Fruit fly (Drosophila melanogaster): Measurements from ENCODE around the gene CG33552.

Gene CG33552

dm6 chr2L:16718446-16719173, 36.3 kb downstream of the CG33552 start:
- TF ChIP-seq Sin3A (optimal IDR thresholded peaks at IDR 0.05) (no peak), psq (optimal IDR thresholded peaks at IDR 0.05) (no peak), ttk (optimal IDR thresholded peaks at IDR 0.05) (no peak), Myc (optimal IDR thresholded peaks at IDR 0.05) (no peak), insv (optimal IDR thresholded peaks at IDR 0.05) (no peak), h (optimal IDR thresholded peaks at IDR 0.05) (no peak)

- no peak for TF ChIP-seq psq (optimal IDR thresholded peaks at IDR 0.05)
- no peak for TF ChIP-seq h (optimal IDR thresholded peaks at IDR 0.05)
- TF ChIP-seq Myc (optimal IDR thresholded peaks at IDR 0.05), result no peak
- TF ChIP-seq insv (optimal IDR thresholded peaks at IDR 0.05), result no peak
- TF ChIP-seq ttk (optimal IDR thresholded peaks at IDR 0.05), result no peak
- TF ChIP-seq Sin3A (optimal IDR thresholded peaks at IDR 0.05), result no peak
Measured at dm6 chr2L:16719643-16720515, 37.6 kb downstream of the CG33552 start, which contains the start of gene Cyt-c-p. TSS of gene Cyt-c-p (plus strand) at chr2L:16719932.

- no peak for TF ChIP-seq Sin3A (optimal IDR thresholded peaks at IDR 0.05)
- no peak for TF ChIP-seq Myc (optimal IDR thresholded peaks at IDR 0.05)
- no peak for TF ChIP-seq psq (optimal IDR thresholded peaks at IDR 0.05)
- TF ChIP-seq h (optimal IDR thresholded peaks at IDR 0.05), result no peak
- TF ChIP-seq ttk (optimal IDR thresholded peaks at IDR 0.05), result no peak
- no peak for TF ChIP-seq insv (optimal IDR thresholded peaks at IDR 0.05)
Measured at dm6 chr2L:16720707-16721700, 38.7 kb downstream of the CG33552 start.

dm6 chr2L:16722596-16722995, 40.3 kb downstream of the CG33552 start:
- no peak for TF ChIP-seq h (optimal IDR thresholded peaks at IDR 0.05)
- TF ChIP-seq psq (optimal IDR thresholded peaks at IDR 0.05), result no peak
- TF ChIP-seq ttk (optimal IDR thresholded peaks at IDR 0.05), result no peak
- TF ChIP-seq insv (optimal IDR thresholded peaks at IDR 0.05), result no peak
- no peak for TF ChIP-seq Myc (optimal IDR thresholded peaks at IDR 0.05)
- TF ChIP-seq Sin3A (optimal IDR thresholded peaks at IDR 0.05), result no peak

- TF ChIP-seq psq (optimal IDR thresholded peaks at IDR 0.05), result peak; percentile 65
- TF ChIP-seq ttk (optimal IDR thresholded peaks at IDR 0.05), result no peak
- no peak for TF ChIP-seq Myc (optimal IDR thresholded peaks at IDR 0.05)
Measured at dm6 chr2L:16727578-16728023, 45.3 kb downstream of the CG33552 start, which contains the start of gene VhaSFD. TSS of gene VhaSFD (minus strand) at chr2L:16727826.

dm6 chr2L:16729556-16729955, 47.3 kb downstream of the CG33552 start, which contains the start of gene Tsen2:
TSS of gene Tsen2 (plus strand) at chr2L:16729777.
- TF ChIP-seq Sin3A (optimal IDR thresholded peaks at IDR 0.05) (no peak), Myc (optimal IDR thresholded peaks at IDR 0.05) (no peak), h (optimal IDR thresholded peaks at IDR 0.05) (no peak), insv (optimal IDR thresholded peaks at IDR 0.05) (no peak), ttk (optimal IDR thresholded peaks at IDR 0.05) (no peak), psq (optimal IDR thresholded peaks at IDR 0.05) (no peak)

dm6 chr2L:16730939-16731338, 48.6 kb downstream of the CG33552 start, which contains the start of gene CG17996:
TSS of gene CG17996 (minus strand) at chr2L:16731039.
- TF ChIP-seq Sin3A (optimal IDR thresholded peaks at IDR 0.05), result no peak
- no peak for TF ChIP-seq h (optimal IDR thresholded peaks at IDR 0.05)
- TF ChIP-seq insv (optimal IDR thresholded peaks at IDR 0.05), result no peak
- no peak for TF ChIP-seq Myc (optimal IDR thresholded peaks at IDR 0.05)
- TF ChIP-seq ttk (optimal IDR thresholded peaks at IDR 0.05), result no peak
- TF ChIP-seq psq (optimal IDR thresholded peaks at IDR 0.05), result no peak

dm6 chr2L:16731799-16732198, 49.5 kb downstream of the CG33552 start, which contains the start of gene Prosbeta4:
TSS of gene Prosbeta4 (minus strand) at chr2L:16732133.
- TF ChIP-seq ttk (optimal IDR thresholded peaks at IDR 0.05) (no peak), h (optimal IDR thresholded peaks at IDR 0.05) (no peak), insv (optimal IDR thresholded peaks at IDR 0.05) (no peak), Sin3A (optimal IDR thresholded peaks at IDR 0.05) (no peak), Myc (optimal IDR thresholded peaks at IDR 0.05) (no peak), psq (optimal IDR thresholded peaks at IDR 0.05) (no peak)

dm6 chr2L:16732338-16732892, 50.1 kb downstream of the CG33552 start, which contains the start of gene Nubp1:
TSS of gene Nubp1 (plus strand) at chr2L:16732550.
- TF ChIP-seq Myc (optimal IDR thresholded peaks at IDR 0.05) (no peak), insv (optimal IDR thresholded peaks at IDR 0.05) (no peak), psq (optimal IDR thresholded peaks at IDR 0.05) (no peak), ttk (optimal IDR thresholded peaks at IDR 0.05) (no peak), h (optimal IDR thresholded peaks at IDR 0.05) (no peak), Sin3A (optimal IDR thresholded peaks at IDR 0.05) (no peak)
